Worm (Caenorhabditis elegans) whole organism, L4 larva: ENCODE data around the gene ZK945.4.
A peak's percentile ranks its signal among the peaks of the same experiment; 100 is the strongest.

Experiments used
- D1046.2 ChIP-seq: fragments of 200-800 bp; sonication (Bioruptor generic); IDR thresholded peaks from 2 replicates; pipeline ENCODE4 v1.3.6; 2022; ENCODE audit warnings: missing genetic modification characterization, missing compliant biosample characterization
- F10B5.3 ChIP-seq: sonication (generic microtip); optimal IDR thresholded peaks from 2 replicates; lab custom pipeline; 2016; ENCODE audit warnings: mild to moderate bottlenecking, missing genetic modification characterization, missing compliant biosample characterization
- F26F4.8 ChIP-seq: fragments of 200-800 bp; sonication (Bioruptor generic); conservative IDR thresholded peaks from 2 replicates; pipeline ENCODE4 v1.3.6; 2022; ENCODE audit warnings: missing genetic modification characterization, missing compliant biosample characterization
- F37D6.2 ChIP-seq: sonication (generic microtip); optimal IDR thresholded peaks from 2 replicates; lab custom pipeline; 2016; ENCODE audit warnings: mild to moderate bottlenecking, missing genetic modification characterization, missing compliant biosample characterization
- F49E8.2 ChIP-seq: sonication (generic microtip); optimal IDR thresholded peaks from 2 replicates; lab custom pipeline; 2016; ENCODE audit warnings: missing compliant biosample characterization, mild to moderate bottlenecking, missing genetic modification characterization, borderline replicate concordance
- Y75B8A.6 ChIP-seq: fragments of 200-800 bp; sonication (Bioruptor generic); IDR thresholded peaks from 2 replicates; pipeline ENCODE4 v1.3.6; 2022; ENCODE audit warnings: missing genetic modification reagents, missing genetic modification characterization, missing compliant biosample characterization
- aly-2 ChIP-seq: sonication (generic microtip); optimal IDR thresholded peaks from 2 replicates; lab custom pipeline; 2018; ENCODE audit warnings: missing biosample characterization, missing genetic modification characterization
- ceh-28 ChIP-seq: fragments of 150-350 bp; optimal IDR thresholded peaks from 2 replicates; lab custom pipeline; 2014; ENCODE audit warnings: missing biosample characterization, missing genetic modification reagents, missing genetic modification characterization
- ceh-32 ChIP-seq: sonication (generic microtip); optimal IDR thresholded peaks from 2 replicates; lab custom pipeline; 2016; ENCODE audit warnings: mild to moderate bottlenecking, missing genetic modification characterization, missing compliant biosample characterization; ENCODE audit not compliant: poor library complexity
- cey-2 ChIP-seq: sonication (generic microtip); optimal IDR thresholded peaks from 3 replicates; lab custom pipeline; 2017; ENCODE audit warnings: missing genetic modification characterization, mild to moderate bottlenecking, missing compliant biosample characterization, antibody characterized with exemption, borderline replicate concordance; ENCODE audit not compliant: insufficient read depth
- daf-19 ChIP-seq: fragments of 200-800 bp; sonication (Bioruptor generic); conservative IDR thresholded peaks from 2 replicates; pipeline ENCODE4 v1.3.6; 2022; ENCODE audit warnings: missing genetic modification characterization, missing compliant biosample characterization
- dmd-8 ChIP-seq: fragments of 200-800 bp; sonication (Bioruptor generic); IDR thresholded peaks from 2 replicates; pipeline ENCODE4 v1.3.6; 2022; ENCODE audit warnings: missing genetic modification characterization, missing compliant biosample characterization
- duxl-1 ChIP-seq: sonication (generic microtip); optimal IDR thresholded peaks from 2 replicates; lab custom pipeline; 2016; ENCODE audit warnings: mild to moderate bottlenecking, missing genetic modification characterization, moderate library complexity, missing compliant biosample characterization; ENCODE audit not compliant: poor library complexity
- dve-1 ChIP-seq: sonication (generic microtip); optimal IDR thresholded peaks from 2 replicates; lab custom pipeline; 2017; ENCODE audit warnings: antibody characterized with exemption, mild to moderate bottlenecking, missing genetic modification characterization, missing compliant biosample characterization; ENCODE audit not compliant: insufficient read depth
- egl-27 ChIP-seq: sonication (generic microtip); optimal IDR thresholded peaks from 3 replicates; lab custom pipeline; 2017; ENCODE audit warnings: missing biosample characterization, missing genetic modification reagents, missing genetic modification characterization
- fos-1 ChIP-seq: fragments of 150-350 bp; optimal IDR thresholded peaks from 2 replicates; lab custom pipeline; 2014; ENCODE audit warnings: missing biosample characterization, missing genetic modification characterization
- gei-8 ChIP-seq: fragments of 200-800 bp; sonication (Bioruptor generic); optimal IDR thresholded peaks from 2 replicates; lab custom pipeline; 2018; ENCODE audit warnings: mild to moderate bottlenecking, missing genetic modification characterization, missing compliant biosample characterization
- hif-1 ChIP-seq, 2 experiments: sonication (generic microtip); optimal IDR thresholded peaks; 2 replicates each; lab custom pipeline; 2016 to 2017; ENCODE audit warnings: missing compliant biosample characterization in 2 of 2, missing genetic modification characterization in 2 of 2, missing genetic modification reagents in 2 of 2, missing genotype in 2 of 2, mild to moderate bottlenecking in 1 of 2
- hlh-30 ChIP-seq: sonication (generic microtip); optimal IDR thresholded peaks from 2 replicates; lab custom pipeline; 2017; ENCODE audit warnings: antibody characterized with exemption, mild to moderate bottlenecking, missing genetic modification characterization, missing compliant biosample characterization; ENCODE audit not compliant: insufficient read depth
- lin-1 ChIP-seq: fragments of 200-800 bp; sonication (Bioruptor generic); IDR thresholded peaks from 2 replicates; pipeline ENCODE4 v1.3.6; 2022; ENCODE audit warnings: missing genetic modification reagents, missing genetic modification characterization, missing compliant biosample characterization
- lin-29 ChIP-seq: fragments of 200-800 bp; sonication (Bioruptor generic); IDR thresholded peaks from 2 replicates; pipeline ENCODE4 v1.3.6; 2022; ENCODE audit warnings: missing genetic modification reagents, missing genetic modification characterization, missing compliant biosample characterization
- lin-38 ChIP-seq: fragments of 200-800 bp; sonication (Bioruptor generic); IDR thresholded peaks from 2 replicates; pipeline ENCODE4 v1.3.6; 2022; ENCODE audit warnings: missing genetic modification reagents, missing genetic modification characterization, missing compliant biosample characterization
- lsy-2 ChIP-seq, 2 experiments: fragments of 150-350 bp in 1 of 2; sonication (generic microtip) in 1 of 2; optimal IDR thresholded peaks; 2 replicates each; lab custom pipeline; 2014 to 2017; ENCODE audit warnings: missing biosample characterization in 2 of 2, missing genetic modification characterization in 2 of 2
- mdl-1 ChIP-seq, 2 experiments: fragments of 150-350 bp in 1 of 2; sonication (generic microtip) in 1 of 2; optimal IDR thresholded peaks; 2 replicates each; lab custom pipeline; 2014 to 2017; ENCODE audit warnings: missing biosample characterization in 2 of 2, missing genetic modification characterization in 2 of 2
- mes-2 ChIP-seq: sonication (generic microtip); optimal IDR thresholded peaks from 2 replicates; lab custom pipeline; 2016; ENCODE audit warnings: missing genotype, mild to moderate bottlenecking, missing genetic modification characterization, missing compliant biosample characterization; ENCODE audit not compliant: poor library complexity, severe bottlenecking
- nhr-102 ChIP-seq: sonication (generic microtip); optimal IDR thresholded peaks from 2 replicates; lab custom pipeline; 2016; ENCODE audit warnings: mild to moderate bottlenecking, missing genetic modification characterization, moderate library complexity, missing compliant biosample characterization
- nhr-11 ChIP-seq: fragments of 150-350 bp; optimal IDR thresholded peaks from 2 replicates; lab custom pipeline; 2014; ENCODE audit warnings: missing biosample characterization, missing genetic modification characterization
- nhr-111 ChIP-seq: fragments of 200-800 bp; sonication (Bioruptor generic); optimal IDR thresholded peaks from 2 replicates; lab custom pipeline; 2018; ENCODE audit warnings: mild to moderate bottlenecking, missing genetic modification characterization, missing compliant biosample characterization
- nhr-25 ChIP-seq: sonication (generic microtip); optimal IDR thresholded peaks from 2 replicates; lab custom pipeline; 2017; ENCODE audit warnings: missing genetic modification characterization, mild to moderate bottlenecking, missing compliant biosample characterization, antibody characterized with exemption, moderate library complexity, borderline replicate concordance; ENCODE audit not compliant: insufficient read depth
- nhr-28 ChIP-seq: fragments of 150-350 bp; optimal IDR thresholded peaks from 2 replicates; lab custom pipeline; 2014; ENCODE audit warnings: missing biosample characterization, missing genetic modification characterization
- nhr-41 ChIP-seq: fragments of 200-800 bp; sonication (Bioruptor generic); IDR thresholded peaks from 2 replicates; pipeline ENCODE4 v1.3.6; 2022; ENCODE audit warnings: missing genetic modification reagents, missing genetic modification characterization, missing compliant biosample characterization
- nhr-6 ChIP-seq: fragments of 150-350 bp; optimal IDR thresholded peaks from 2 replicates; lab custom pipeline; 2014; ENCODE audit warnings: missing biosample characterization, missing genetic modification characterization
- nhr-76 ChIP-seq: fragments of 150-350 bp; optimal IDR thresholded peaks from 2 replicates; lab custom pipeline; 2014; ENCODE audit warnings: missing biosample characterization, missing genetic modification characterization
- pha-4 ChIP-seq, 2 experiments: fragments of 150-350 bp in 1 of 2; fragments of 200-800 bp in 1 of 2; sonication (Bioruptor generic) in 1 of 2; IDR thresholded peaks in 1 of 2; optimal IDR thresholded peaks in 1 of 2; 2 replicates each; pipeline versions ENCODE4 v1.3.6 to Lab custom; 2014 to 2022; ENCODE audit warnings: missing genetic modification characterization in 2 of 2, missing genetic modification reagents in 2 of 2, missing biosample characterization in 1 of 2, missing compliant biosample characterization in 1 of 2
- snpc-4 ChIP-seq: fragments of 150-350 bp; optimal IDR thresholded peaks from 2 replicates; lab custom pipeline; 2014; ENCODE audit warnings: missing biosample characterization, missing genetic modification characterization
- spr-1 ChIP-seq: sonication (generic microtip); optimal IDR thresholded peaks from 2 replicates; lab custom pipeline; 2016; ENCODE audit warnings: mild to moderate bottlenecking, missing genetic modification characterization, missing compliant biosample characterization
- unc-130 ChIP-seq: sonication (generic microtip); optimal IDR thresholded peaks from 2 replicates; lab custom pipeline; 2016; ENCODE audit warnings: missing genetic modification reagents, missing genetic modification characterization, missing compliant biosample characterization
- zfp-2 ChIP-seq: sonication (generic microtip); optimal IDR thresholded peaks from 2 replicates; lab custom pipeline; 2016; ENCODE audit warnings: mild to moderate bottlenecking, missing genetic modification characterization, missing compliant biosample characterization
- zfp-3 ChIP-seq: fragments of 200-800 bp; sonication (Bioruptor generic); conservative IDR thresholded peaks from 2 replicates; pipeline ENCODE4 v1.3.6; 2022; ENCODE audit warnings: missing genetic modification reagents, missing genetic modification characterization, missing compliant biosample characterization
- zip-11 ChIP-seq: fragments of 200-800 bp; sonication (Bioruptor generic); IDR thresholded peaks from 2 replicates; pipeline ENCODE4 v1.3.6; 2022; ENCODE audit warnings: missing genetic modification characterization, missing compliant biosample characterization
- zip-2 ChIP-seq: fragments of 150-350 bp; optimal IDR thresholded peaks from 2 replicates; lab custom pipeline; 2014; ENCODE audit warnings: missing biosample characterization, missing genetic modification characterization

The ZK945.4 gene

ce11 chrII:10073986-10074385 lies 31.5 kb downstream of the ZK945.4 start:
- TF ChIP-seq nhr-28 (tag; lab: Kevin White, UChicago) (peak; percentile 48), mes-2 (tag; lab: Kevin White, UChicago) (no peak), hlh-30 (peak; percentile 10)
- TF ChIP-seq, all 104 proteins: peak for 2

ce11 chrII:10067817-10068216 lies 37.7 kb downstream of the ZK945.4 start, which contains the start of gene die-1:
Gene die-1 (minus strand): TSS chrII:10067917.
- TF ChIP-seq gei-8 (GFP tag; lab: Kevin White, UChicago): no peak

ce11 chrII:10065472-10065871 lies 40.0 kb downstream of the ZK945.4 start:
- TF ChIP-seq dve-1 (tag; lab: Kevin White, UChicago) (no peak), F49E8.2 (tag; lab: Kevin White, UChicago) (no peak), unc-130 (GFP tag; lab: Kevin White, UChicago) (no peak), dmd-8 (no peak), F26F4.8 (GFP tag; lab: Robert Waterston, UW) (no peak), D1046.2 (GFP tag; lab: Robert Waterston, UW) (no peak), nhr-102 (tag; lab: Kevin White, UChicago) (no peak), spr-1 (tag; lab: Kevin White, UChicago) (no peak), Y75B8A.6 (no peak), mes-2 (tag; lab: Kevin White, UChicago) (no peak), nhr-41 (GFP tag; lab: Robert Waterston, UW) (no peak), nhr-11 (tag; lab: Kevin White, UChicago) (no peak)

- TF ChIP-seq daf-19 (GFP tag; lab: Robert Waterston, UW) (no peak), nhr-111 (GFP tag; lab: Kevin White, UChicago) (no peak), pha-4 (GFP tag; IDR thresholded peaks at IDR 0.05; lab: Robert Waterston, UW) (no peak), pha-4 (tag; optimal IDR thresholded peaks at IDR 0.05; lab: Kevin White, UChicago) (no peak), F26F4.8 (GFP tag; lab: Robert Waterston, UW) (no peak), aly-2 (tag; lab: Kevin White, UChicago) (no peak), zfp-3 (GFP tag; lab: Robert Waterston, UW) (no peak), snpc-4 (tag; lab: Kevin White, UChicago) (no peak), egl-27 (tag; lab: Kevin White, UChicago) (no peak), nhr-76 (tag; lab: Kevin White, UChicago) (no peak), ceh-28 (tag; lab: Kevin White, UChicago) (no peak), nhr-25 (tag; lab: Kevin White, UChicago) (no peak), lin-29 (GFP tag; lab: Robert Waterston, UW) (no peak), cey-2 (tag; lab: Kevin White, UChicago) (no peak), fos-1 (tag; lab: Kevin White, UChicago) (no peak), nhr-6 (tag; lab: Kevin White, UChicago) (no peak), lsy-2 (tag; optimal IDR thresholded peaks at IDR 0.05; lab: Kevin White, UChicago) (no peak), F10B5.3 (tag; lab: Kevin White, UChicago) (no peak)
Observed at ce11 chrII:10060508-10060907, 45.0 kb downstream of the ZK945.4 start, which contains the start of gene stg-1. Gene stg-1 (minus strand): TSS chrII:10060660.

ce11 chrII:10056545-10057038 lies 48.9 kb downstream of the ZK945.4 start, which contains the start of gene C18D1.2:
Gene C18D1.2 (plus strand): TSS chrII:10056988.
- TF ChIP-seq ceh-32 (no peak), duxl-1 (tag; lab: Kevin White, UChicago) (no peak), zfp-2 (tag; lab: Kevin White, UChicago) (no peak), hif-1 (tag; optimal IDR thresholded peaks at IDR 0.05; lab: Kevin White, UChicago) (no peak), zip-2 (tag; lab: Kevin White, UChicago) (no peak), mdl-1 (tag; optimal IDR thresholded peaks at IDR 0.05; lab: Kevin White, UChicago) (no peak), F37D6.2 (tag; lab: Kevin White, UChicago) (no peak), lin-1 (no peak), snpc-4 (tag; lab: Kevin White, UChicago) (no peak), zip-11 (GFP tag; lab: Robert Waterston, UW) (no peak), lin-38 (GFP tag; lab: Robert Waterston, UW) (no peak), F49E8.2 (tag; lab: Kevin White, UChicago) (no peak)
- TF ChIP-seq, all 104 proteins: peak for 0
